Worm (Caenorhabditis elegans): ENCODE results near the gene gcc-1.

The gcc-1 gene

ce11 chrX:3115134-3116032 is 44.4 kb upstream of the gcc-1 start (continued):
- no peak for TF ChIP-seq snpc-1.2 (GFP tag; IDR thresholded peaks at IDR 0.05)
- peak; percentile 68; the same call in 1 of the 2 replicates for TF ChIP-seq zfp-3 (GFP tag; conservative IDR thresholded peaks at IDR 0.05)
- TF ChIP-seq saeg-2 (GFP tag; IDR thresholded peaks at IDR 0.05): no peak
- no peak for TF ChIP-seq spr-3 (GFP tag; optimal IDR thresholded peaks at IDR 0.05)
- TF ChIP-seq ZK546.5 (tag; optimal IDR thresholded peaks at IDR 0.05): no peak
- no peak for TF ChIP-seq nhr-111 (GFP tag; optimal IDR thresholded peaks at IDR 0.05)
- TF ChIP-seq tag-97 (GFP tag; IDR thresholded peaks at IDR 0.05): no peak
- TF ChIP-seq ztf-11 (tag; optimal IDR thresholded peaks at IDR 0.05): no peak
- TF ChIP-seq egl-43 (GFP tag; IDR thresholded peaks at IDR 0.05): no peak
- TF ChIP-seq vab-7 (GFP tag; IDR thresholded peaks at IDR 0.05): no peak
- TF ChIP-seq nhr-41 (GFP tag; IDR thresholded peaks at IDR 0.05): no peak
- TF ChIP-seq lin-38 (GFP tag; IDR thresholded peaks at IDR 0.05): no peak
- TF ChIP-seq nhr-10 (tag; optimal IDR thresholded peaks at IDR 0.05): peak; percentile 43
- no peak for TF ChIP-seq pqm-1 (tag; optimal IDR thresholded peaks at IDR 0.05)
- TF ChIP-seq lin-15B (tag; optimal IDR thresholded peaks at IDR 0.05): no peak
- no peak for TF ChIP-seq F49E8.2 (tag; optimal IDR thresholded peaks at IDR 0.05; ENCODE audit: borderline replicate concordance)
- peak; percentile 46 for TF ChIP-seq nhr-77 (tag; optimal IDR thresholded peaks at IDR 0.05)
- no peak for TF ChIP-seq daf-8 (GFP tag; IDR thresholded peaks at IDR 0.05)
- peak; percentile 89 for TF ChIP-seq aha-1 (tag)
- TF ChIP-seq lin-29 (GFP tag; IDR thresholded peaks at IDR 0.05): no peak
- peak; percentile 39; the same call in 1 of the 2 replicates for TF ChIP-seq set-16 (GFP tag; IDR thresholded peaks at IDR 0.05)
- no peak for TF ChIP-seq madf-9 (GFP tag; conservative IDR thresholded peaks at IDR 0.05)
- no peak for TF ChIP-seq ceh-62 (tag; optimal IDR thresholded peaks at IDR 0.05)
- TF ChIP-seq mep-1 (tag; optimal IDR thresholded peaks at IDR 0.05): no peak
- TF ChIP-seq lin-39 (tag; optimal IDR thresholded peaks at IDR 0.05): no peak
- TF ChIP-seq fkh-10 (GFP tag; optimal IDR thresholded peaks at IDR 0.05): no peak
- TF ChIP-seq Y5F2A.4 (GFP tag; optimal IDR thresholded peaks at IDR 0.05): no peak
- TF ChIP-seq Y48G9A.11 (GFP tag; IDR thresholded peaks at IDR 0.05): no peak
- TF ChIP-seq nhr-102 (tag; optimal IDR thresholded peaks at IDR 0.05): peak; percentile 35
- no peak for TF ChIP-seq ztf-7 (tag; optimal IDR thresholded peaks at IDR 0.05)
- TF ChIP-seq tra-1 (GFP tag; IDR thresholded peaks at IDR 0.05): no peak; the same call in 1 of the 2 replicates
- TF ChIP-seq T26A8.4 (GFP tag; IDR thresholded peaks at IDR 0.05): no peak; the same call in 1 of the 2 replicates
- peak; percentile 38; the same call in 1 of the 2 replicates for TF ChIP-seq D1046.2 (GFP tag; IDR thresholded peaks at IDR 0.05)
- no peak for TF ChIP-seq nhr-42 (GFP tag; IDR thresholded peaks at IDR 0.05)
- TF ChIP-seq lin-1 (GFP tag; IDR thresholded peaks at IDR 0.05): 0 out of 2 replicates have a peak, but pooled peaks have one; percentile 56
- TF ChIP-seq mdl-1 (tag; optimal IDR thresholded peaks at IDR 0.05): no peak
- TF ChIP-seq attf-4 (tag; optimal IDR thresholded peaks at IDR 0.05): no peak
- TF ChIP-seq unc-130 (GFP tag; optimal IDR thresholded peaks at IDR 0.05): no peak
- TF ChIP-seq jun-1 (tag; optimal IDR thresholded peaks at IDR 0.05): no peak
- TF ChIP-seq nhr-25 (tag; optimal IDR thresholded peaks at IDR 0.05; ENCODE audit: borderline replicate concordance, insufficient read depth): peak; percentile 54
- no peak for TF ChIP-seq T20F7.1 (GFP tag; optimal IDR thresholded peaks at IDR 0.05)
- no peak for TF ChIP-seq lin-13 (GFP tag; optimal IDR thresholded peaks at IDR 0.05)
- peak; percentile 13 for TF ChIP-seq nhr-48 (tag; optimal IDR thresholded peaks at IDR 0.05)
- TF ChIP-seq dmd-6 (GFP tag; IDR thresholded peaks at IDR 0.05): peak; percentile 44; the same call in 1 of the 2 replicates
- TF ChIP-seq mdt-29 (GFP tag; IDR thresholded peaks at IDR 0.05): peak; percentile 21; the same call in 1 of the 2 replicates
- peak; percentile 85 for TF ChIP-seq ama-1 (optimal IDR thresholded peaks at IDR 0.05)
- no peak for TF ChIP-seq nhr-237 (tag; optimal IDR thresholded peaks at IDR 0.05)
- no peak for TF ChIP-seq ceh-32 (tag; optimal IDR thresholded peaks at IDR 0.05; ENCODE audit: poor library complexity)

All from whole organism, L4 larva.